Fruit fly (Drosophila melanogaster) whole organism, embryonic: ENCODE data around the gene CG5445.

ENCODE experiments used
- B-H1 ChIP-seq: fragments of 200-800 bp; sonication (Bioruptor generic); IDR thresholded peaks from 3 replicates; pipeline ENCODE4 v1.3.6; 2022; ENCODE audit warnings: missing biosample characterization, missing genetic modification characterization
- B-H2 ChIP-seq: fragments of 200-800 bp; sonication (Bioruptor generic); optimal IDR thresholded peaks from 2 replicates; lab custom pipeline; 2018; ENCODE audit warnings: missing biosample characterization, mild to moderate bottlenecking, missing genetic modification characterization
- CG10321 ChIP-seq: fragments of 200-800 bp; sonication (Bioruptor generic); IDR thresholded peaks from 2 replicates; pipeline ENCODE4 v1.3.6; 2022; ENCODE audit warnings: missing biosample characterization, missing genetic modification characterization
- CG11456 ChIP-seq: fragments of 200-800 bp; sonication (Bioruptor generic); IDR thresholded peaks from 3 replicates; pipeline ENCODE4 v1.3.6; 2022; ENCODE audit warnings: missing biosample characterization, missing genetic modification characterization
- CG11504 ChIP-seq: fragments of 200-800 bp; sonication (Bioruptor generic); optimal IDR thresholded peaks from 3 replicates; lab custom pipeline; 2019; ENCODE audit warnings: missing biosample characterization, mild to moderate bottlenecking, missing genetic modification characterization, moderate library complexity
- CG12391 ChIP-seq: fragments of 200-800 bp; sonication (Bioruptor generic); optimal IDR thresholded peaks from 3 replicates; lab custom pipeline; 2018; ENCODE audit warnings: missing biosample characterization, mild to moderate bottlenecking, missing genetic modification characterization, moderate library complexity
- CG12769 ChIP-seq: fragments of 200-800 bp; sonication (Bioruptor generic); optimal IDR thresholded peaks from 2 replicates; lab custom pipeline; 2019; ENCODE audit warnings: missing biosample characterization, mild to moderate bottlenecking, missing genetic modification characterization, moderate library complexity
- CG13296 ChIP-seq: fragments of 200-800 bp; sonication (Bioruptor generic); optimal IDR thresholded peaks from 3 replicates; lab custom pipeline; 2018; ENCODE audit warnings: missing biosample characterization, mild to moderate bottlenecking, missing genetic modification characterization
- CG17829 ChIP-seq: fragments of 200-800 bp; optimal IDR thresholded peaks from 2 replicates; lab custom pipeline; 2019; ENCODE audit warnings: missing biosample characterization, mild to moderate bottlenecking, missing genetic modification characterization, moderate library complexity
- CG1832 ChIP-seq: fragments of 200-800 bp; sonication (Bioruptor generic); optimal IDR thresholded peaks from 2 replicates; lab custom pipeline; 2017; ENCODE audit warnings: missing biosample characterization, mild to moderate bottlenecking, missing genetic modification characterization, inconsistent platforms
- CG31388 ChIP-seq: fragments of 200-800 bp; sonication (Bioruptor generic); optimal IDR thresholded peaks from 2 replicates; lab custom pipeline; 2016; ENCODE audit warnings: missing biosample characterization, missing genetic modification characterization
- CG34422 ChIP-seq: fragments of 200-800 bp; sonication (Bioruptor generic); IDR thresholded peaks from 3 replicates; pipeline ENCODE4 v1.3.6; 2022; ENCODE audit warnings: missing biosample characterization, missing genetic modification characterization
- CG3838 ChIP-seq: fragments of 200-800 bp; sonication (Bioruptor generic); optimal IDR thresholded peaks from 3 replicates; lab custom pipeline; 2016; ENCODE audit warnings: missing biosample characterization, missing genetic modification characterization
- CG4360 ChIP-seq: fragments of 200-800 bp; sonication (Bioruptor generic); IDR thresholded peaks from 2 replicates; pipeline ENCODE4 v1.3.6; 2022; ENCODE audit warnings: missing biosample characterization, missing genetic modification characterization
- CG5953 ChIP-seq: fragments of 200-800 bp; sonication (Bioruptor generic); IDR thresholded peaks from 2 replicates; pipeline ENCODE4 v1.3.6; 2022; ENCODE audit warnings: missing biosample characterization, missing genetic modification characterization
- CG7839 ChIP-seq: fragments of 200-800 bp; sonication (Bioruptor generic); optimal IDR thresholded peaks from 3 replicates; lab custom pipeline; 2018; ENCODE audit warnings: missing biosample characterization, mild to moderate bottlenecking, missing genetic modification characterization, moderate library complexity
- CG8478 ChIP-seq: fragments of >200 bp; optimal IDR thresholded peaks from 2 replicates; lab custom pipeline; 2018
- CG8924 ChIP-seq: fragments of 200-800 bp; optimal IDR thresholded peaks from 3 replicates; lab custom pipeline; 2019; ENCODE audit warnings: missing biosample characterization, mild to moderate bottlenecking, missing genetic modification characterization, moderate library complexity
- Doc2 ChIP-seq: fragments of 200-800 bp; sonication (Bioruptor generic); IDR thresholded peaks from 2 replicates; pipeline ENCODE4 v1.3.6; 2022; ENCODE audit warnings: missing biosample characterization, missing genetic modification characterization
- Neu2 ChIP-seq: fragments of 200-800 bp; sonication (Bioruptor generic); optimal IDR thresholded peaks from 3 replicates; lab custom pipeline; 2016; ENCODE audit warnings: missing biosample characterization, missing genetic modification characterization, borderline replicate concordance
- Nf-YB ChIP-seq: fragments of 200-800 bp; sonication (Bioruptor generic); optimal IDR thresholded peaks from 3 replicates; lab custom pipeline; 2019; ENCODE audit warnings: missing biosample characterization, mild to moderate bottlenecking, missing genetic modification characterization, moderate library complexity
- Nf-YC ChIP-seq: fragments of 200-800 bp; optimal IDR thresholded peaks from 3 replicates; lab custom pipeline; 2019; ENCODE audit warnings: missing biosample characterization, mild to moderate bottlenecking, missing genetic modification characterization, moderate library complexity
- Oaz ChIP-seq: fragments of 200-800 bp; sonication (Bioruptor generic); IDR thresholded peaks from 2 replicates; pipeline ENCODE4 v1.3.6; 2022; ENCODE audit warnings: missing biosample characterization, missing genetic modification characterization
- Opbp ChIP-seq: fragments of 200-800 bp; sonication (Bioruptor generic); IDR thresholded peaks from 3 replicates; pipeline ENCODE4 v1.3.6; 2022; ENCODE audit warnings: missing biosample characterization, missing genetic modification characterization; ENCODE audit not compliant: partially characterized antibody
- ac ChIP-seq: fragments of 200-800 bp; sonication (Bioruptor generic); optimal IDR thresholded peaks from 3 replicates; lab custom pipeline; 2017; ENCODE audit warnings: missing biosample characterization, mild to moderate bottlenecking, missing genetic modification characterization
- chinmo ChIP-seq: fragments of 200-800 bp; sonication (Bioruptor generic); IDR thresholded peaks from 4 replicates; pipeline ENCODE4 v1.3.6; 2022; ENCODE audit warnings: missing biosample characterization, missing genetic modification characterization; ENCODE audit not compliant: partially characterized antibody
- crol ChIP-seq: fragments of 200-800 bp; sonication (Bioruptor generic); IDR thresholded peaks from 2 replicates; pipeline ENCODE4 v1.3.6; 2022; ENCODE audit warnings: missing biosample characterization, missing genetic modification characterization
- fd96Cb ChIP-seq: fragments of 200-800 bp; sonication (Bioruptor generic); optimal IDR thresholded peaks from 2 replicates; lab custom pipeline; 2018; ENCODE audit warnings: missing biosample characterization, mild to moderate bottlenecking, missing genetic modification characterization, moderate library complexity
- pzg ChIP-seq: fragments of 200-800 bp; sonication (Bioruptor generic); optimal IDR thresholded peaks from 3 replicates; lab custom pipeline; 2018; ENCODE audit warnings: missing biosample characterization, mild to moderate bottlenecking, missing genetic modification characterization, moderate library complexity
- repo ChIP-seq: fragments of 200-800 bp; sonication (Bioruptor generic); optimal IDR thresholded peaks from 2 replicates; lab custom pipeline; 2016; ENCODE audit warnings: missing biosample characterization, missing genetic modification characterization
- run ChIP-seq: fragments of 200-800 bp; sonication (Bioruptor generic); optimal IDR thresholded peaks from 3 replicates; lab custom pipeline; 2018; ENCODE audit warnings: missing biosample characterization, mild to moderate bottlenecking, missing genetic modification characterization
- sens ChIP-seq: fragments of 200-800 bp; sonication (Bioruptor generic); peaks from one replicate; lab custom pipeline; 2016; ENCODE audit warnings: missing biosample characterization, missing genetic modification characterization
- tap ChIP-seq: fragments of 200-800 bp; optimal IDR thresholded peaks from 3 replicates; lab custom pipeline; 2019; ENCODE audit warnings: missing biosample characterization, mild to moderate bottlenecking, missing genetic modification characterization, moderate library complexity
- tll ChIP-seq, 2 experiments: fragments of 200-800 bp in 1 of 2; fragments of >200 bp in 1 of 2; sonication (Bioruptor generic) in 1 of 2; optimal IDR thresholded peaks; 2 replicates each; lab custom pipeline; 2017 to 2019; ENCODE audit warnings: missing biosample characterization in 2 of 2, missing genetic modification characterization in 2 of 2, mild to moderate bottlenecking in 1 of 2, moderate library complexity in 1 of 2
- toy ChIP-seq: fragments of 200-800 bp; sonication (Bioruptor generic); IDR thresholded peaks from 2 replicates; pipeline ENCODE4 v1.3.6; 2022; ENCODE audit warnings: missing biosample characterization, missing genetic modification characterization
- wor ChIP-seq: fragments of 200-800 bp; sonication (Bioruptor generic); IDR thresholded peaks from 2 replicates; pipeline ENCODE4 v1.3.6; 2022; ENCODE audit warnings: missing biosample characterization, missing genetic modification characterization
- zen ChIP-seq: fragments of 200-800 bp; sonication (Bioruptor generic); optimal IDR thresholded peaks from 3 replicates; lab custom pipeline; 2018; ENCODE audit warnings: missing biosample characterization, mild to moderate bottlenecking, missing genetic modification characterization, moderate library complexity
- zf30C ChIP-seq: fragments of 200-800 bp; sonication (Bioruptor generic); optimal IDR thresholded peaks from 3 replicates; lab custom pipeline; 2018; ENCODE audit warnings: missing biosample characterization, mild to moderate bottlenecking, missing genetic modification characterization

The CG5445 gene

dm6 chrX:17314213-17314612 lies 31.9 kb downstream of the CG5445 start, which contains the start of gene B-H2 (continued):
- 0 out of 3 replicates have a peak, but pooled peaks have one; percentile 19 for TF ChIP-seq Opbp (GFP tag; lab: Robert Waterston, UW)
- peak; percentile 85 for TF ChIP-seq CG8478
- TF ChIP-seq Nf-YC (tag; lab: Kevin White, UChicago), result peak; percentile 95
- TF ChIP-seq CG10321 (GFP tag; lab: Robert Waterston, UW), result peak; percentile 91
- TF ChIP-seq tap (tag; lab: Kevin White, UChicago), result no peak
- peak; percentile 90 for TF ChIP-seq CG4360 (GFP tag; lab: Robert Waterston, UW)
- TF ChIP-seq chinmo (GFP tag; lab: Robert Waterston, UW), result 0 out of 4 replicates have a peak, but pooled peaks have one; percentile 37
- TF ChIP-seq CG5953, result no peak
- TF ChIP-seq zen, result peak; percentile 59
- TF ChIP-seq tll (GFP tag; optimal IDR thresholded peaks at IDR 0.05; lab: Kevin White, UChicago), result peak in 1 of 2 experiments; percentile 37
- TF ChIP-seq, all 482 proteins: peak for 24

- TF ChIP-seq wor (GFP tag; lab: Robert Waterston, UW), result no peak
- TF ChIP-seq CG4360 (GFP tag; lab: Robert Waterston, UW), result peak; percentile 94
- TF ChIP-seq Doc2 (GFP tag; lab: Robert Waterston, UW), result no peak
- TF ChIP-seq CG11504 (tag; lab: Kevin White, UChicago), result peak; percentile 52
These were observed 33.3 kb downstream of the CG5445 start for dm6 chrX:17315566-17315965.

DNA sequence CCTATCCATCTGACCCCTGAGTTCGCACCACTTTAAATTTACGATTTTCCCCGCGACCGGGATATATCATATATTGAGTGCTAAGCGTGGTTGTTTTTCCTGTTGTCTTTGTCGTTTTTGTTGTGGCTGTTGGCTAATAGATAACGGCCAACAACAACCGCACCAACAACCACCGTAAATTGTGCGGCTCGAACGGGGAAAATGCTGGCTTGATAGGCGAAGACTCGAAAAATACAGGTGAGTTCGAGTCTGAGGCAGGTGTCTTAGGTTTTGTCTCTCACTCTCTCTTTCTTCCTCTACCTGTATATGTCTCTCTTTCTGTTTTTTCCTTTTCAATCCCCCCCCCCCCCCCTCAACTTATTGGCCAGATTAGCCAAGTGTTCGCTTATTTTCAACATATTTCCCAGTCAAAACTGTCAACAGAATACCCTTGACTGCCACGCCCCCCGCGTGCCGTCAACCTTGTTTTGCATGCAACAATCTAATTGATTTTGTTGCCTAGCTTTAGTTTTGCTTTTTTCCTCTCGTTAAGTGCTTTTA lies 34.5 kb downstream of the CG5445 start:
- TF ChIP-seq zf30C (GFP tag; lab: Kevin White, UChicago), result no peak
- TF ChIP-seq CG7839 (tag; lab: Kevin White, UChicago), result no peak
- TF ChIP-seq CG34422 (GFP tag; lab: Robert Waterston, UW), result no peak
- TF ChIP-seq CG12391, result no peak
- peak; percentile 69 for TF ChIP-seq crol (GFP tag; lab: Robert Waterston, UW)
- TF ChIP-seq CG8924 (tag; lab: Kevin White, UChicago), result no peak
- TF ChIP-seq CG12769, result no peak
- no peak for TF ChIP-seq CG11456 (GFP tag; lab: Robert Waterston, UW)
- peak; percentile 81 for TF ChIP-seq ac (GFP tag; lab: Kevin White, UChicago)
- TF ChIP-seq Oaz (GFP tag; lab: Robert Waterston, UW), result no peak
- no peak for TF ChIP-seq pzg (GFP tag; lab: Kevin White, UChicago)
- TF ChIP-seq CG13296 (GFP tag; lab: Kevin White, UChicago), result no peak
- TF ChIP-seq B-H1 (GFP tag; lab: Robert Waterston, UW), result no peak
- peak; percentile 61 for TF ChIP-seq sens (GFP tag; lab: Kevin White, UChicago)
- no peak for TF ChIP-seq B-H2 (GFP tag; lab: Kevin White, UChicago)
- TF ChIP-seq CG4360 (GFP tag; lab: Robert Waterston, UW), result peak; percentile 85
- TF ChIP-seq run, result no peak
- TF ChIP-seq CG17829 (tag; lab: Kevin White, UChicago), result no peak
- peak; percentile 33 for TF ChIP-seq CG1832 (GFP tag; lab: Kevin White, UChicago)
- no peak for TF ChIP-seq fd96Cb (tag; lab: Kevin White, UChicago)
- TF ChIP-seq toy (GFP tag; lab: Robert Waterston, UW), result no peak
- TF ChIP-seq Nf-YB (GFP tag; lab: Kevin White, UChicago), result peak; percentile 40
- TF ChIP-seq repo (GFP tag; lab: Kevin White, UChicago), result no peak
- TF ChIP-seq CG31388 (GFP tag; lab: Kevin White, UChicago), result no peak
- no peak for TF ChIP-seq Neu2 (GFP tag; lab: Kevin White, UChicago)
- no peak for TF ChIP-seq CG3838 (GFP tag; lab: Kevin White, UChicago)
